Fruit fly (Drosophila melanogaster) whole organism, embryonic: ENCODE data around the gene gt.

ENCODE experiments used
- Atf3 ChIP-seq: fragments of 200-800 bp; sonication (Bioruptor generic); optimal IDR thresholded peaks from 3 replicates; lab custom pipeline; 2016; ENCODE audit warnings: missing biosample characterization, missing genetic modification characterization
- CG1024 ChIP-seq: fragments of 200-800 bp; sonication (Bioruptor generic); IDR thresholded peaks from 2 replicates; pipeline ENCODE4 v1.3.6; 2022; ENCODE audit warnings: missing biosample characterization, missing genetic modification characterization
- CG10267 ChIP-seq: fragments of 200-800 bp; sonication (Bioruptor generic); optimal IDR thresholded peaks from 2 replicates; lab custom pipeline; 2018; ENCODE audit warnings: missing biosample characterization, mild to moderate bottlenecking, missing genetic modification characterization, moderate library complexity
- CG10321 ChIP-seq: fragments of 200-800 bp; sonication (Bioruptor generic); IDR thresholded peaks from 2 replicates; pipeline ENCODE4 v1.3.6; 2022; ENCODE audit warnings: missing biosample characterization, missing genetic modification characterization
- CG12744 ChIP-seq: fragments of 200-800 bp; sonication (Bioruptor generic); optimal IDR thresholded peaks from 2 replicates; lab custom pipeline; 2016; ENCODE audit warnings: missing biosample characterization, missing genetic modification characterization
- CG14050 ChIP-seq: fragments of 200-800 bp; sonication (Bioruptor generic); IDR thresholded peaks from 3 replicates; pipeline ENCODE4 v1.3.6; 2022; ENCODE audit warnings: missing biosample characterization, missing genetic modification characterization
- CG1603 ChIP-seq: fragments of 200-800 bp; sonication (Bioruptor generic); optimal IDR thresholded peaks from 2 replicates; lab custom pipeline; 2019; ENCODE audit warnings: missing biosample characterization, mild to moderate bottlenecking, missing genetic modification characterization, moderate library complexity
- CG16779 ChIP-seq: fragments of 200-800 bp; sonication (Bioruptor generic); IDR thresholded peaks from 2 replicates; pipeline ENCODE4 v1.3.6; 2022; ENCODE audit warnings: missing biosample characterization, missing genetic modification characterization
- CG2202 ChIP-seq: fragments of 200-800 bp; sonication (Bioruptor generic); optimal IDR thresholded peaks from 2 replicates; lab custom pipeline; 2018; ENCODE audit warnings: missing biosample characterization, mild to moderate bottlenecking, missing genetic modification characterization
- CG33557 ChIP-seq: fragments of 200-800 bp; sonication (Bioruptor generic); optimal IDR thresholded peaks from 2 replicates; lab custom pipeline; 2019; ENCODE audit warnings: missing biosample characterization, mild to moderate bottlenecking, missing genetic modification characterization, moderate library complexity
- CG3838 ChIP-seq: fragments of 200-800 bp; sonication (Bioruptor generic); optimal IDR thresholded peaks from 3 replicates; lab custom pipeline; 2016; ENCODE audit warnings: missing biosample characterization, missing genetic modification characterization
- CG3847 ChIP-seq: fragments of 200-800 bp; sonication (Bioruptor generic); IDR thresholded peaks from 2 replicates; pipeline ENCODE4 v1.3.6; 2022; ENCODE audit warnings: missing biosample characterization, missing genetic modification characterization
- CG4282 ChIP-seq: fragments of 200-800 bp; sonication (Bioruptor generic); optimal IDR thresholded peaks from 2 replicates; lab custom pipeline; 2016; ENCODE audit warnings: missing biosample characterization, missing genetic modification characterization
- CG5180 ChIP-seq: fragments of 200-800 bp; sonication (Bioruptor generic); optimal IDR thresholded peaks from 3 replicates; lab custom pipeline; 2017; ENCODE audit warnings: missing biosample characterization, missing genetic modification characterization, mild to moderate bottlenecking, moderate library complexity, missing genetic modification reagents
- CG6683 ChIP-seq: fragments of 200-800 bp; sonication (Bioruptor generic); optimal IDR thresholded peaks from 2 replicates; lab custom pipeline; 2017; ENCODE audit warnings: missing biosample characterization, mild to moderate bottlenecking, missing genetic modification characterization, missing genetic modification reagents
- CG6791 ChIP-seq: fragments of 200-800 bp; sonication (Bioruptor generic); IDR thresholded peaks from 3 replicates; pipeline ENCODE4 v1.3.6; 2022; ENCODE audit warnings: missing biosample characterization, missing genetic modification characterization; ENCODE audit not compliant: partially characterized antibody
- CG7271 ChIP-seq: fragments of 200-800 bp; sonication (Bioruptor generic); optimal IDR thresholded peaks from 2 replicates; lab custom pipeline; 2018; ENCODE audit warnings: missing biosample characterization, mild to moderate bottlenecking, missing genetic modification characterization, moderate library complexity
- CG7963 ChIP-seq: fragments of 200-800 bp; sonication (Bioruptor generic); IDR thresholded peaks from 3 replicates; pipeline ENCODE4 v1.3.6; 2022; ENCODE audit warnings: missing biosample characterization, missing genetic modification characterization; ENCODE audit not compliant: partially characterized antibody
- Dek ChIP-seq: fragments of 200-800 bp; sonication (Bioruptor generic); optimal IDR thresholded peaks from 3 replicates; lab custom pipeline; 2019; ENCODE audit warnings: missing biosample characterization, mild to moderate bottlenecking, missing genetic modification characterization, moderate library complexity
- E2f2 ChIP-seq: fragments of 200-800 bp; sonication (Bioruptor generic); IDR thresholded peaks from 2 replicates; pipeline ENCODE4 v1.3.6; 2022; ENCODE audit warnings: missing biosample characterization, missing genetic modification characterization
- ERR ChIP-seq: fragments of 200-800 bp; sonication (Bioruptor generic); optimal IDR thresholded peaks from 2 replicates; lab custom pipeline; 2016; ENCODE audit warnings: missing biosample characterization, missing genetic modification characterization
- GATAe ChIP-seq: fragments of 200-800 bp; sonication (Bioruptor generic); conservative IDR thresholded peaks from 2 replicates; pipeline ENCODE4 v1.3.6; 2022; ENCODE audit warnings: missing biosample characterization, missing genetic modification characterization
- Hmr ChIP-seq: fragments of 200-800 bp; sonication (Bioruptor generic); optimal IDR thresholded peaks from 3 replicates; lab custom pipeline; 2017; ENCODE audit warnings: mild to moderate bottlenecking, missing biosample characterization, missing genetic modification reagents, missing genetic modification characterization
- Lpt ChIP-seq: fragments of >200 bp; optimal IDR thresholded peaks from 2 replicates; lab custom pipeline; 2018; ENCODE audit warnings: missing biosample characterization, missing genetic modification characterization
- MTF-1 ChIP-seq: fragments of 200-800 bp; sonication (Bioruptor generic); optimal IDR thresholded peaks from 2 replicates; lab custom pipeline; 2018; ENCODE audit warnings: missing biosample characterization, mild to moderate bottlenecking, missing genetic modification characterization, borderline replicate concordance
- NC2β ChIP-seq: fragments of 200-800 bp; sonication (Bioruptor generic); optimal IDR thresholded peaks from 2 replicates; lab custom pipeline; 2016; ENCODE audit warnings: missing biosample characterization, missing genetic modification characterization
- Oli ChIP-seq: fragments of 200-800 bp; sonication (Bioruptor generic); optimal IDR thresholded peaks from 2 replicates; lab custom pipeline; 2018; ENCODE audit warnings: missing biosample characterization, mild to moderate bottlenecking, missing genetic modification characterization, moderate library complexity
- Scr ChIP-seq: fragments of 200-800 bp; sonication (Bioruptor generic); IDR thresholded peaks from 2 replicates; pipeline ENCODE4 v1.3.6; 2022; ENCODE audit warnings: missing biosample characterization, missing genetic modification characterization; ENCODE audit not compliant: partially characterized antibody
- Side ChIP-seq: fragments of 200-800 bp; sonication (Bioruptor generic); optimal IDR thresholded peaks from 2 replicates; lab custom pipeline; 2016; ENCODE audit warnings: missing biosample characterization, missing genetic modification characterization
- Sox102F ChIP-seq: fragments of 200-800 bp; sonication (Bioruptor generic); optimal IDR thresholded peaks from 2 replicates; lab custom pipeline; 2018; ENCODE audit warnings: missing biosample characterization, mild to moderate bottlenecking, missing genetic modification characterization, moderate library complexity
- Spps ChIP-seq: fragments of 200-800 bp; sonication (Bioruptor generic); optimal IDR thresholded peaks from 2 replicates; lab custom pipeline; 2018; ENCODE audit warnings: missing biosample characterization, mild to moderate bottlenecking, missing genetic modification characterization
- Sry-β ChIP-seq: fragments of 200-800 bp; sonication (Bioruptor generic); optimal IDR thresholded peaks from 2 replicates; lab custom pipeline; 2018; ENCODE audit warnings: missing biosample characterization, mild to moderate bottlenecking, missing genetic modification characterization, moderate library complexity
- Stat92E ChIP-seq, 3 experiments: fragments of >200 bp in 2 of 3; fragments of 200-800 bp in 1 of 3; sonication (Bioruptor generic) in 1 of 3; optimal IDR thresholded peaks; 2 replicates each; lab custom pipeline; 2017 to 2019; ENCODE audit warnings: missing biosample characterization in 3 of 3, missing genetic modification characterization in 3 of 3, mild to moderate bottlenecking in 1 of 3, moderate library complexity in 1 of 3
- Xbp1 ChIP-seq: fragments of 200-800 bp; sonication (Bioruptor generic); optimal IDR thresholded peaks from 3 replicates; lab custom pipeline; 2016; ENCODE audit warnings: missing biosample characterization, mild to moderate bottlenecking, missing genetic modification characterization
- Xrp1 ChIP-seq: fragments of 200-800 bp; sonication (Bioruptor generic); IDR thresholded peaks from 2 replicates; pipeline ENCODE4 v1.3.6; 2022; ENCODE audit warnings: missing biosample characterization, missing genetic modification characterization
- cg ChIP-seq: fragments of 200-800 bp; sonication (Bioruptor generic); optimal IDR thresholded peaks from 3 replicates; lab custom pipeline; 2019; ENCODE audit warnings: missing biosample characterization, mild to moderate bottlenecking, missing genetic modification characterization, moderate library complexity
- chif ChIP-seq, 2 experiments: fragments of 200-800 bp; sonication (Bioruptor generic); optimal IDR thresholded peaks; 3 replicates each; lab custom pipeline; 2016; ENCODE audit warnings: missing biosample characterization in 2 of 2, missing genetic modification characterization in 2 of 2
- crol ChIP-seq: fragments of 200-800 bp; sonication (Bioruptor generic); IDR thresholded peaks from 2 replicates; pipeline ENCODE4 v1.3.6; 2022; ENCODE audit warnings: missing biosample characterization, missing genetic modification characterization
- ewg ChIP-seq: fragments of 200-800 bp; sonication (Bioruptor generic); optimal IDR thresholded peaks from 3 replicates; lab custom pipeline; 2017; ENCODE audit warnings: mild to moderate bottlenecking, missing biosample characterization, missing genetic modification reagents, missing genetic modification characterization
- hth ChIP-seq: fragments of >200 bp; optimal IDR thresholded peaks from 2 replicates; lab custom pipeline; 2017; ENCODE audit warnings: inconsistent platforms
- jing ChIP-seq: fragments of 200-800 bp; sonication (Bioruptor generic); optimal IDR thresholded peaks from 2 replicates; lab custom pipeline; 2018; ENCODE audit warnings: missing biosample characterization, mild to moderate bottlenecking, missing genetic modification characterization
- kni ChIP-seq: fragments of 200-800 bp; sonication (Bioruptor generic); optimal IDR thresholded peaks from 3 replicates; lab custom pipeline; 2017; ENCODE audit warnings: mild to moderate bottlenecking, missing biosample characterization, missing genetic modification reagents, missing genetic modification characterization
- lab ChIP-seq: fragments of 200-800 bp; sonication (Bioruptor generic); optimal IDR thresholded peaks from 3 replicates; lab custom pipeline; 2017; ENCODE audit warnings: missing biosample characterization, missing genetic modification characterization, mild to moderate bottlenecking, moderate library complexity, missing genetic modification reagents
- nerfin-2 ChIP-seq: fragments of 200-800 bp; sonication (Bioruptor generic); IDR thresholded peaks from 2 replicates; pipeline ENCODE4 v1.3.6; 2022; ENCODE audit warnings: missing biosample characterization, missing genetic modification characterization; ENCODE audit not compliant: partially characterized antibody
- pita ChIP-seq: fragments of 200-800 bp; sonication (Bioruptor generic); optimal IDR thresholded peaks from 2 replicates; lab custom pipeline; 2017; ENCODE audit warnings: missing biosample characterization, mild to moderate bottlenecking, missing genetic modification characterization
- scrt ChIP-seq: fragments of 200-800 bp; sonication (Bioruptor generic); optimal IDR thresholded peaks from 2 replicates; lab custom pipeline; 2018; ENCODE audit warnings: missing biosample characterization, mild to moderate bottlenecking, missing genetic modification characterization, moderate library complexity
- tll ChIP-seq, 2 experiments: fragments of 200-800 bp in 1 of 2; fragments of >200 bp in 1 of 2; sonication (Bioruptor generic) in 1 of 2; optimal IDR thresholded peaks; 2 replicates each; lab custom pipeline; 2017 to 2019; ENCODE audit warnings: missing biosample characterization in 2 of 2, missing genetic modification characterization in 2 of 2, mild to moderate bottlenecking in 1 of 2, moderate library complexity in 1 of 2
- tup ChIP-seq: fragments of 200-800 bp; sonication (Bioruptor generic); optimal IDR thresholded peaks from 2 replicates; lab custom pipeline; 2016; ENCODE audit warnings: missing biosample characterization, mild to moderate bottlenecking, missing genetic modification characterization, moderate library complexity
- wor ChIP-seq: fragments of 200-800 bp; sonication (Bioruptor generic); IDR thresholded peaks from 2 replicates; pipeline ENCODE4 v1.3.6; 2022; ENCODE audit warnings: missing biosample characterization, missing genetic modification characterization

The gt gene

dm6 chrX:2447750-2448299 is 19.1 kb upstream of the gt start, which contains the start of gene z (continued):
- no peak for TF ChIP-seq Sry-β
- no peak for TF ChIP-seq CG7271 (tag; lab: Kevin White, UChicago)
- no peak for TF ChIP-seq Sox102F (GFP tag; lab: Kevin White, UChicago)
- no peak for TF ChIP-seq CG12744
- TF ChIP-seq ERR (GFP tag; lab: Kevin White, UChicago), result no peak
- no peak for TF ChIP-seq CG1603 (tag; lab: Kevin White, UChicago)
- no peak for TF ChIP-seq CG5180 (GFP tag; lab: Kevin White, UChicago)
- TF ChIP-seq scrt (GFP tag; lab: Kevin White, UChicago), result peak; percentile 3
- no peak for TF ChIP-seq Lpt
- TF ChIP-seq lab (GFP tag; lab: Kevin White, UChicago), result no peak
- no peak for TF ChIP-seq Atf3
- TF ChIP-seq E2f2, result peak; percentile 76
- TF ChIP-seq CG6791 (GFP tag; lab: Robert Waterston, UW), result peak; percentile 90
- TF ChIP-seq tup (GFP tag; lab: Kevin White, UChicago), result no peak
- TF ChIP-seq cg (GFP tag; lab: Kevin White, UChicago), result peak; percentile 99
- no peak for TF ChIP-seq Oli (tag; lab: Kevin White, UChicago)
- TF ChIP-seq Hmr (GFP tag; lab: Kevin White, UChicago), result no peak
- TF ChIP-seq CG16779, result no peak
- no peak for TF ChIP-seq CG6683 (GFP tag; lab: Kevin White, UChicago)
- peak; percentile 12; the same call in 1 of the 2 replicates for TF ChIP-seq CG3847
- no peak for TF ChIP-seq Stat92E (GFP tag; optimal IDR thresholded peaks at IDR 0.05; lab: Kevin White, UChicago)
- TF ChIP-seq Spps (tag; lab: Kevin White, UChicago), result no peak
- TF ChIP-seq CG7963 (GFP tag; lab: Robert Waterston, UW), result peak; percentile 91
- no peak for TF ChIP-seq tll (GFP tag; optimal IDR thresholded peaks at IDR 0.05; lab: Kevin White, UChicago)
- no peak for TF ChIP-seq CG14050
- peak; percentile 92 for TF ChIP-seq nerfin-2 (GFP tag; lab: Robert Waterston, UW)
- TF ChIP-seq Side (GFP tag; lab: Kevin White, UChicago), result no peak
- TF ChIP-seq CG10267 (tag; lab: Kevin White, UChicago), result peak; percentile 54
- no peak for TF ChIP-seq CG3838 (GFP tag; lab: Kevin White, UChicago)
- no peak for TF ChIP-seq crol (GFP tag; lab: Robert Waterston, UW)
- no peak for TF ChIP-seq ewg (GFP tag; lab: Kevin White, UChicago)
- no peak for TF ChIP-seq GATAe (GFP tag; lab: Robert Waterston, UW)
- TF ChIP-seq NC2β (GFP tag; lab: Kevin White, UChicago), result no peak
- TF ChIP-seq kni, result no peak
- TF ChIP-seq wor (GFP tag; lab: Robert Waterston, UW), result no peak
- no peak for TF ChIP-seq CG1024
- TF ChIP-seq chif (GFP tag; optimal IDR thresholded peaks at IDR 0.05; lab: Kevin White, UChicago), result no peak
- TF ChIP-seq MTF-1, result no peak
- TF ChIP-seq Xbp1, result peak; percentile 1
- TF ChIP-seq Dek, result no peak
- no peak for TF ChIP-seq CG10321 (GFP tag; lab: Robert Waterston, UW)
- TF ChIP-seq hth (lab: Kevin White, UChicago), result no peak
- no peak for TF ChIP-seq jing (GFP tag; lab: Kevin White, UChicago)
- no peak for TF ChIP-seq CG33557 (GFP tag; lab: Kevin White, UChicago)
- TF ChIP-seq Scr (GFP tag; lab: Robert Waterston, UW), result peak; percentile 93
- no peak for TF ChIP-seq Xrp1 (GFP tag; lab: Robert Waterston, UW)
- TF ChIP-seq pita (GFP tag; lab: Kevin White, UChicago), result no peak
- TF ChIP-seq CG2202 (tag; lab: Kevin White, UChicago), result no peak
- TF ChIP-seq CG4282 (GFP tag; lab: Kevin White, UChicago), result no peak
